Worm (Caenorhabditis elegans) whole organism, L1 larva: ENCODE results near the gene sdpn-1.

ENCODE experiments used
- elt-2 ChIP-seq: sonication (generic microtip); optimal IDR thresholded peaks from 2 replicates; lab custom pipeline; 2016; ENCODE audit warnings: missing genetic modification characterization, mild to moderate bottlenecking, inconsistent platforms, missing compliant biosample characterization, missing genetic modification reagents
- nhr-19 ChIP-seq: fragments of 200-800 bp; sonication (Bioruptor generic); conservative IDR thresholded peaks from 2 replicates; pipeline ENCODE4 v1.3.6; 2022; ENCODE audit warnings: missing genetic modification characterization, missing compliant biosample characterization
- sptf-1 ChIP-seq: fragments of 150-350 bp; optimal IDR thresholded peaks from 2 replicates; lab custom pipeline; 2014; ENCODE audit warnings: missing biosample characterization, missing genetic modification characterization
- ztf-11 ChIP-seq, 2 experiments: sonication (generic microtip); optimal IDR thresholded peaks; 2 replicates each; lab custom pipeline; 2016 to 2017; ENCODE audit warnings: missing genetic modification characterization in 2 of 2, missing biosample characterization in 1 of 2, missing compliant biosample characterization in 1 of 2

DNA sequence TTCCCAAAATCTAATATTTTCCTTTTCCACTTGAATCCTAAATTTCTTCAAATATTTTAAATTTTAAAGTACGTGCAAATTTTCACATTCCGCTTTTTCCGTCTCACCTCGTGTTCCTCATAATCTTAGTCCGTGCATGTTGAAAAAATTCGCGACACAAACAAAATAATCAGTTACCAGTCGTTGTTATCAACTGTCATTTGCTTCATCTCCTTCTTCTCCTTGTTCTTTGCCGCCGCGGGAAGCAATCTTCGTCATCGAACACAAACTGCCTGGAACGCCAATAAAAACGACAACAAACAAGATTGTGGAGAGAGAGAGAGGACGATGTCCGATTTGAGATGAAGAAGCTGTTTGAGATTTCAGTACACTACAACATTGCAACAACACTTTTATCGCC, 19.7 kb upstream of the sdpn-1 start, which contains the start of gene C34D10.5:
- TF ChIP-seq nhr-19 (GFP tag; lab: Robert Waterston, UW) (no peak), elt-2 (no peak), ztf-11 (tag; optimal IDR thresholded peaks at IDR 0.05; lab: Kevin White, UChicago) (no peak), sptf-1 (no peak)
